Worm (Caenorhabditis elegans) whole organism, early embryonic: ENCODE results near the gene C50A2.7.
"Not testable (repeated sequence)": the region's sequence is repeated elsewhere in the genome, so short reads cannot be mapped to it uniquely, and the experiment has no call there.

ENCODE experiments used
- B0310.2 ChIP-seq: sonication (generic microtip); optimal IDR thresholded peaks from 2 replicates; lab custom pipeline; 2016; ENCODE audit warnings: mild to moderate bottlenecking, missing genetic modification characterization, missing compliant biosample characterization
- F13C5.2 ChIP-seq: sonication (generic microtip); optimal IDR thresholded peaks from 2 replicates; lab custom pipeline; 2017; ENCODE audit warnings: mild to moderate bottlenecking, missing genetic modification characterization, inconsistent platforms, missing compliant biosample characterization
- aly-1 ChIP-seq: sonication (generic microtip); optimal IDR thresholded peaks from 2 replicates; lab custom pipeline; 2016; ENCODE audit warnings: missing genetic modification characterization, missing compliant biosample characterization
- ama-1 ChIP-seq: fragments of 150-350 bp; optimal IDR thresholded peaks from 2 replicates; lab custom pipeline; 2014
- ceh-13 ChIP-seq: fragments of 200-800 bp; sonication (Bioruptor generic); optimal IDR thresholded peaks from 2 replicates; lab custom pipeline; 2018; ENCODE audit warnings: mild to moderate bottlenecking, missing genetic modification characterization, missing compliant biosample characterization
- ceh-36 ChIP-seq: sonication (generic microtip); optimal IDR thresholded peaks from 2 replicates; lab custom pipeline; 2016; ENCODE audit warnings: missing genetic modification characterization, inconsistent platforms, missing compliant biosample characterization
- ets-7 ChIP-seq: sonication (generic microtip); optimal IDR thresholded peaks from 2 replicates; lab custom pipeline; 2016; ENCODE audit warnings: missing genotype, missing genetic modification characterization, missing compliant biosample characterization
- flt-1 ChIP-seq: fragments of 200-800 bp; sonication (Bioruptor generic); IDR thresholded peaks from 2 replicates; pipeline ENCODE4 v1.3.6; 2022; ENCODE audit warnings: missing genetic modification characterization, missing compliant biosample characterization
- hmbx-1 ChIP-seq: sonication (generic microtip); optimal IDR thresholded peaks from 2 replicates; lab custom pipeline; 2016; ENCODE audit warnings: mild to moderate bottlenecking, missing genetic modification characterization, missing compliant biosample characterization
- hmg-4 ChIP-seq: fragments of 200-800 bp; sonication (Bioruptor generic); optimal IDR thresholded peaks from 2 replicates; lab custom pipeline; 2018; ENCODE audit warnings: mild to moderate bottlenecking, missing genetic modification characterization, missing compliant biosample characterization
- hnd-1 ChIP-seq: sonication (generic microtip); optimal IDR thresholded peaks from 2 replicates; lab custom pipeline; 2016; ENCODE audit warnings: missing genetic modification characterization, missing compliant biosample characterization
- pes-1 ChIP-seq: fragments of 200-800 bp; sonication (Bioruptor generic); IDR thresholded peaks from 2 replicates; pipeline ENCODE4 v1.3.6; 2022; ENCODE audit warnings: missing genetic modification reagents, missing genetic modification characterization, missing compliant biosample characterization
- scrt-1 ChIP-seq: fragments of 200-800 bp; sonication (Bioruptor generic); IDR thresholded peaks from 2 replicates; pipeline ENCODE4 v1.3.6; 2022; ENCODE audit warnings: missing genetic modification characterization, missing compliant biosample characterization
- sea-1 ChIP-seq: fragments of 200-800 bp; sonication (Bioruptor generic); conservative IDR thresholded peaks from 2 replicates; pipeline ENCODE4 v1.3.6; 2022; ENCODE audit warnings: missing genetic modification characterization, missing compliant biosample characterization
- tbx-11 ChIP-seq: fragments of 200-800 bp; sonication (Bioruptor generic); IDR thresholded peaks from 2 replicates; pipeline ENCODE4 v1.3.6; 2022; ENCODE audit warnings: missing genetic modification characterization, missing compliant biosample characterization
- tbx-37 ChIP-seq: fragments of 200-800 bp; sonication (Bioruptor generic); conservative IDR thresholded peaks from 2 replicates; pipeline ENCODE4 v1.3.6; 2022; ENCODE audit warnings: missing genetic modification reagents, missing genetic modification characterization, missing compliant biosample characterization
- tra-4 ChIP-seq: sonication (generic microtip); optimal IDR thresholded peaks from 2 replicates; lab custom pipeline; 2017; ENCODE audit warnings: missing genetic modification characterization, missing compliant biosample characterization

The C50A2.7 gene

ce11 chrIV:1177683-1178082 is 14.5 kb downstream of the C50A2.7 start, which contains the start of gene Y104H12D.2:
TSS of gene Y104H12D.2 (plus strand) at chrIV:1178022.
- no peak for TF ChIP-seq sea-1
- TF ChIP-seq B0310.2, result no peak
- TF ChIP-seq ceh-36 (tag; lab: Kevin White, UChicago), result no peak
- TF ChIP-seq F13C5.2 (tag; lab: Kevin White, UChicago), result no peak

ce11 chrIV:1182292-1182691 is 19.1 kb downstream of the C50A2.7 start, which contains the start of gene rmif-2:
TSS of gene rmif-2 (plus strand) at chrIV:1182592.
- TF ChIP-seq ama-1 (lab: Kevin White, UChicago); hnd-1; sea-1: not testable (repeated sequence)

ce11 chrIV:1187502-1187901 is 24.3 kb downstream of the C50A2.7 start, which contains the start of gene mdt-20:
TSS of gene mdt-20 (plus strand) at chrIV:1187802.
- TF ChIP-seq tbx-37 (GFP tag; lab: Robert Waterston, UW); aly-1 (tag; lab: Kevin White, UChicago); hnd-1: not testable (repeated sequence)

- TF ChIP-seq aly-1 (tag; lab: Kevin White, UChicago) (no peak), ama-1 (lab: Kevin White, UChicago) (no peak), flt-1 (no peak), ceh-36 (tag; lab: Kevin White, UChicago) (no peak), hnd-1 (no peak), tbx-37 (GFP tag; lab: Robert Waterston, UW) (no peak), ets-7 (tag; lab: Kevin White, UChicago) (no peak), hmbx-1 (tag; lab: Kevin White, UChicago) (no peak), F13C5.2 (tag; lab: Kevin White, UChicago) (no peak), B0310.2 (no peak), ceh-13 (no peak), tra-4 (tag; lab: Kevin White, UChicago) (no peak)
Observed at ce11 chrIV:1192765-1193164, 29.5 kb downstream of the C50A2.7 start, which contains the start of gene spl-3. TSS of gene spl-3 (plus strand) at chrIV:1193065.

- TF ChIP-seq hmg-4 (GFP tag; lab: Kevin White, UChicago), result no peak
- TF ChIP-seq tbx-37 (GFP tag; lab: Robert Waterston, UW), result no peak
- no peak for TF ChIP-seq scrt-1 (GFP tag; lab: Robert Waterston, UW)
- no peak for TF ChIP-seq ets-7 (tag; lab: Kevin White, UChicago)
- TF ChIP-seq ama-1 (lab: Kevin White, UChicago), result no peak
- no peak for TF ChIP-seq ceh-13
- TF ChIP-seq sea-1, result no peak
- TF ChIP-seq aly-1 (tag; lab: Kevin White, UChicago), result no peak
- TF ChIP-seq hnd-1, result no peak
- TF ChIP-seq tbx-11, result no peak
- no peak for TF ChIP-seq tra-4 (tag; lab: Kevin White, UChicago)
- TF ChIP-seq hmbx-1 (tag; lab: Kevin White, UChicago), result no peak
- TF ChIP-seq ceh-36 (tag; lab: Kevin White, UChicago), result no peak
- no peak for TF ChIP-seq B0310.2
- no peak for TF ChIP-seq pes-1 (GFP tag; lab: Robert Waterston, UW)
- TF ChIP-seq flt-1, result no peak
- TF ChIP-seq F13C5.2 (tag; lab: Kevin White, UChicago), result no peak
Observed at ce11 chrIV:1199501-1199900, 36.3 kb downstream of the C50A2.7 start.

- TF ChIP-seq tra-4 (tag; lab: Kevin White, UChicago) (no peak), F13C5.2 (tag; lab: Kevin White, UChicago) (no peak), ama-1 (lab: Kevin White, UChicago) (no peak), tbx-11 (no peak), B0310.2 (no peak), hnd-1 (no peak), ceh-13 (no peak), sea-1 (no peak), ceh-36 (tag; lab: Kevin White, UChicago) (no peak), pes-1 (GFP tag; lab: Robert Waterston, UW) (no peak), scrt-1 (GFP tag; lab: Robert Waterston, UW) (no peak), hmbx-1 (tag; lab: Kevin White, UChicago) (no peak)
Observed at ce11 chrIV:1204870-1205269, 41.6 kb downstream of the C50A2.7 start, which contains the start of gene dsl-2. TSS of gene dsl-2 (minus strand) at chrIV:1204970.

- TF ChIP-seq tra-4 (tag; lab: Kevin White, UChicago), result no peak
Observed at ce11 chrIV:1207980-1208379, 44.8 kb downstream of the C50A2.7 start, which contains the start of gene dsl-1. TSS of gene dsl-1 (minus strand) at chrIV:1208080.

ce11 chrIV:1209320-1209719 is 46.1 kb downstream of the C50A2.7 start:
- no peak for TF ChIP-seq aly-1 (tag; lab: Kevin White, UChicago)
- TF ChIP-seq F13C5.2 (tag; lab: Kevin White, UChicago), result no peak
- no peak for TF ChIP-seq tbx-37 (GFP tag; lab: Robert Waterston, UW)
- no peak for TF ChIP-seq flt-1
- TF ChIP-seq tbx-11, result no peak

ce11 chrIV:1209813-1210212 is 46.6 kb downstream of the C50A2.7 start:
- TF ChIP-seq tbx-11 (no peak), tra-4 (tag; lab: Kevin White, UChicago) (no peak), hnd-1 (no peak), hmbx-1 (tag; lab: Kevin White, UChicago) (no peak), sea-1 (no peak), ceh-36 (tag; lab: Kevin White, UChicago) (no peak), ets-7 (tag; lab: Kevin White, UChicago) (no peak), F13C5.2 (tag; lab: Kevin White, UChicago) (no peak), aly-1 (tag; lab: Kevin White, UChicago) (no peak), ceh-13 (no peak), scrt-1 (GFP tag; lab: Robert Waterston, UW) (no peak), ama-1 (lab: Kevin White, UChicago) (no peak)
